Fruit fly (Drosophila melanogaster) Kc167 (cell line): ENCODE measurements around the gene CARPA.

Source experiments
- Myc ChIP-seq: fragments of >200 bp; optimal IDR thresholded peaks from 2 replicates; lab custom pipeline; 2017; ENCODE audit warnings: missing external identifiers
- Sin3A ChIP-seq: fragments of >200 bp; optimal IDR thresholded peaks from 2 replicates; lab custom pipeline; 2018; ENCODE audit warnings: missing external identifiers
- h ChIP-seq: fragments of >200 bp; optimal IDR thresholded peaks from 3 replicates; lab custom pipeline; 2018; ENCODE audit warnings: missing external identifiers
- insv ChIP-seq: fragments of >200 bp; optimal IDR thresholded peaks from 3 replicates; lab custom pipeline; 2018; ENCODE audit warnings: missing external identifiers
- psq ChIP-seq: fragments of >200 bp; optimal IDR thresholded peaks from 2 replicates; lab custom pipeline; 2017; ENCODE audit warnings: missing external identifiers
- ttk ChIP-seq: sonication (Bioruptor generic); optimal IDR thresholded peaks from 2 replicates; lab custom pipeline; 2017; ENCODE audit warnings: missing external identifiers

CARPA gene

DNA sequence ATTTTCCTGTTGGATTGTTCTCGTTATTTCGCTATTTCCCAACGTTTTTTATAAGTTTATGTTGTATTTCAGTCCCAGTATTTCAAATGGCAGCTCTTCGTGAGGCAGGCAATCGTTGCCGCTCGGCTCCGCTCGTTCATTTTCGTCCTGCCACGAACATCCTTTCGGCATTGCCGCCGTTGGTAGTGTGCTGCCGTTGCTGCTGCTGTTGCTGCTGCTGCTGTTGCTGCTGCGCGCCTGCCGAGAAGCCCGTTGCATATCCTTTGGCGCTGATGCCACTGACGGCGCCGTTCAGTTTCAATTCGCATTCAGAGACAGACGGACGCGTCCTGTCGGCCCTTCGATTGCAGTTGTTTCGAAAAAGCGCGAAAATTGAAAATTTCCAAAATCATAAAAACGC lies at the start of gene CARPA:
Gene CARPA (plus strand): TSS at position 301 of the 400 bp plus-strand sequence.
- TF ChIP-seq Myc (lab: Kevin White, UChicago), result no peak
- TF ChIP-seq psq (lab: Kevin White, UChicago), result no peak
- no peak for TF ChIP-seq insv (lab: Kevin White, UChicago)

DNA sequence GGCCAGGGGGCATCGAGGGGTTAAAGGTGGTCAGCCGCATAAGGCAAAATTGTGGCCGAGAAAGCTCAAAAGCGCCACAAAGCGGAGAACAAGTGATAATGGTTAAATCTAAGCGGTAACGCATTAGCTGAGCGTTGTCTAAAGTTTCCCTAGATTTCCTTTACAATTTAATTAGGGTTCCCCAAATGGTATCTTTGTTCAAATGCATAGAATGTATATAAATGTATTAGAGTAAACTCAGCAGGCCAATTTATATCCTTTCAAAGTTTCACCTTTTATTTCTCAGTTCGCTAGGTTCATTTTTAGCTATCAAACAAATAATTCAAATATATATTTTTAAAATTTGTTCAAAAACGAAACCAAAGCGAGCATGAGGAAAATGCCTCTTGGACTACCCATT lies 48.1 kb upstream of the CARPA start, which contains the start of gene CG32718:
Gene CG32718 (plus strand): TSS at position 301 of the 400 bp plus-strand sequence.
- no peak for TF ChIP-seq insv (lab: Kevin White, UChicago)
- TF ChIP-seq Myc (lab: Kevin White, UChicago), result no peak
- no peak for TF ChIP-seq ttk (lab: Kevin White, UChicago)
- TF ChIP-seq psq (lab: Kevin White, UChicago), result no peak
- TF ChIP-seq h (lab: Kevin White, UChicago), result no peak
- no peak for TF ChIP-seq Sin3A

DNA sequence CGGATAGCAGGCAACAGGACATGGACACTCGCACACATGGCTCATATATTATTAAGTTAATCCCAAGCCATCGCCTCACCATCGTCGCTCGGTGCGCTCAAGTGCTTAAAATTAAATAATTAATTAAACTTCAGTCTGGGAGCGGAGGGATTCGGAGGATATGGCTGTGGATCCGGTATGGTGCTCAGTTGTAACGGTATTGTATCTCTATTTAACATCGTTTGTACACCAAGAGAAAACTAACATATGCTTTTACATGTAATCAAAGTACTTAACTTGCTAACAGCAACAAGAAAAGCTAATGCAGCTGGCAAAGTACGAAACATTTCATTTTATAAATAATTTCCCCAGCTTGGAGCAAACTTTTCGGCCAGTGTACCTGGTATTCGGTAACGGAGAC lies 34.9 kb upstream of the CARPA start:
- no peak for TF ChIP-seq ttk (lab: Kevin White, UChicago)
- no peak for TF ChIP-seq psq (lab: Kevin White, UChicago)
- no peak for TF ChIP-seq Sin3A
- no peak for TF ChIP-seq h (lab: Kevin White, UChicago)
- TF ChIP-seq Myc (lab: Kevin White, UChicago), result no peak
- TF ChIP-seq insv (lab: Kevin White, UChicago), result no peak

DNA sequence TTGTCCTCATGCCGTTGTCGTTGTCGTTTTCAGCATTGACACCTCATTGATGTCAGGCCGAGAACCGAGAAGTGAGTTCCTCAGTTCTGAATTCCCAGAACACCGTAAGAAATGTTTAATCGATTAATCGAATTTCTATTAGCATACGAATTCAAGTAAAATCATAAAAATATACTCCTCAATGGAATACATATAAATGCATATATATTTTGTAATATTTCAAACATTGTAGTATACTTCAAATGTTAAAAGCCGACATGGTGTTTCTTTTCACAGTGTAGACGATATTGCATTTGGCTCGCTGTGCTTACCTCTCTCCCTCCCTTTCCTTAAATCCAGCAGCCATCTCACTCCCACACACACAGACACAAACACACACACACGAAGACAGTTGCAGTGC lies 24.9 kb upstream of the CARPA start:
- TF ChIP-seq psq (lab: Kevin White, UChicago), result no peak
- TF ChIP-seq Sin3A, result no peak
- TF ChIP-seq insv (lab: Kevin White, UChicago), result no peak

DNA sequence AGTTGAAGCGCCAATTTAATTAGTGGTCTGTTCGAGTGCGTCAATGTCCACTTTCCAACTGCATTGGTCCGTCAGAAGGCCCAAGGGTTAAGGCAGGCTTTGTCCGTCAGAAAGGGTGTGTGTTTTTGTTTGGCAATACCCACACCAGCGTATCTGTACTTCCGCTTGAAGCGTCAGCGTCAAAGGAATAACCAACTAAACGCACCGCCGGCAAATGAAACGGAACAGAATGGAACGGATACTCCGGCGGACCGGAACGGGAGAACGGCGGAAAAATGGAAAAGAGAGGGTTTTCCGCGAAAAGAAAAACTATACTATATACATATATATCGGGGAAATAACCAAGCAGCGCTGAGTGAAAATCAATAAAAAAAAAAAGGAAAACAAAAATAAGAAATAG lies 3.1 kb upstream of the CARPA start:
- no peak for TF ChIP-seq insv (lab: Kevin White, UChicago)
- no peak for TF ChIP-seq Sin3A
- no peak for TF ChIP-seq Myc (lab: Kevin White, UChicago)
- TF ChIP-seq ttk (lab: Kevin White, UChicago), result no peak
- TF ChIP-seq h (lab: Kevin White, UChicago), result no peak

DNA sequence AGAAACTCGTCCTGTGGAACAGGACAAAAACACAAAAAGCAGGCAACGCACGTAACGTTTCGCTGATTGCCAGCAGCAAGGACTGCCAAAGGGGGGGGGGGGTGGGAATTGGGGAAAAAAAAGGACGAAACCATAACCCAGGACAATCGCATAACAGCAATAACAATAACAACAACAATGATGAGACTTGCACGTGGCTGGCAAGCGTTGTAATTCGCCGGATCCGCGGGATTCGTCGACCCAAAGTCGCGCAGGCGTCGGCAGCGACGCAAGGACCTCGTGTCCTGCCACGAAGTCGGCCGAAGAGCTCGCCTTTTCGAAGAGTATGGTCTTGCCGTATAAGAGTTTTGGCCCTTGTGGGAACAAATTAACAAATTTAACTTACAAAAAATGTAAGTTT lies 687 bp upstream of the CARPA start:
- TF ChIP-seq Myc (lab: Kevin White, UChicago) (no peak), Sin3A (no peak), ttk (lab: Kevin White, UChicago) (no peak), insv (lab: Kevin White, UChicago) (no peak), psq (lab: Kevin White, UChicago) (no peak), h (lab: Kevin White, UChicago) (no peak)

DNA sequence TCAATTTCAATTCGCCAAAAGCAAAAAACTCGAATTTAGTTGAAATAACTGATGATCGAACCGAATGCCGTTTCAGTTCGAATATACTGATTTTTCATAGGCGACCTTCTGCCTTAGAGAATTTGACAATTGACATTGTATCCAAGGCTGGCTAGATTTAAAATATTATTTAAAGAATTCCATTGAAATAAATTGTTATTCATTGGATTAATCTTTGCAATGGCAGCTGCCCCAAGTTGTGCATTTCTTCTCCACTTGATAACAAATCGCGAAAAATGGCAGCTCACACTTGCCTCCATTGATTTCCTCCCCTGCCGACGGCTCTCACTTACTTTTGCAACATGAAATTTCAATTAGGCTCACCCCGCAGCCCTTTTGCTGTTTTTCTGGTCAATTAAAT lies 28.1 kb downstream of the CARPA start, which contains the start of gene CG10920:
Gene CG10920 (minus strand): TSS at position 101 of the 400 bp plus-strand sequence.
- TF ChIP-seq h (lab: Kevin White, UChicago) (no peak), Sin3A (no peak), psq (lab: Kevin White, UChicago) (no peak), Myc (lab: Kevin White, UChicago) (no peak)

DNA sequence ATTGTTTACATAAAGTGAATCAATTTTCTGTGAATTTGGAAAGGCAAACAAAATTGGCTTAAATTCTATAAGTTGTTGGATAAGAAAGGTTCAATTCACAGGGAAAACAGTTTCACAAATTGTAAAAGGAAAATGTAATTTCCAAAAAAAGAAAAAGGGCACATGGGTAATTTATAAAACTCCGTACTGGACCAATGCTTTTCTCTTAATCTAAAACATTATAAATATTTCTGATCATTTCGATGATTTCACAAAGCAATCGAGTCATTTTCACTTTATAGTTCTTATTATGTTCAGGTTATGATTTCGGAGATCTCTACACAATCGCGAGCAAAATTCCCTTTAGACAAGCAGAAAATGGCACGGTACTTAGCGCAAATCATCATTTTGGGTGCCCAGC lies 31.9 kb downstream of the CARPA start, which contains the start of gene CG1409:
Gene CG1409 (plus strand): TSS at position 301 of the 400 bp plus-strand sequence.
- TF ChIP-seq Sin3A (no peak), insv (lab: Kevin White, UChicago) (no peak), psq (lab: Kevin White, UChicago) (no peak), Myc (lab: Kevin White, UChicago) (no peak), h (lab: Kevin White, UChicago) (no peak), ttk (lab: Kevin White, UChicago) (no peak)

DNA sequence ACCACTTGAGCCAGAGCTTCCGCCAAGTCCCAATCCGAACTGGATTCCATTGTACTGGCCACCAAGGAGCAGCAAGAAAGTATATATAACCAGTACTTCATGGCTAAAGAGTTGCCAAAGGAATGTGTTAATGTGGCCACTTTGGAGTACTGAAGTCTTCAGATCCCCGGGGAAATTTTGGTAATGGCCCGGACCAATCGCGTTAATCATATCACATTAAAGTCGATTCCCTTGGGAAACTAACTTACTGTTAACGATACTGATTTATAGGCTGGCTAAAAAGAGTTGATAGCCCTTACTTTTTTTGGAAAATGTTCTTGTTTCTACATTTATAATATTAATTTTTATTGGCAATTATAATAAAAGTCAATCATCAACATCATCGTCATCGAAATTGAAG lies 40.9 kb downstream of the CARPA start, which contains the start of gene Ir7b:
Gene Ir7b (minus strand): TSS at position 101 of the 400 bp plus-strand sequence.
- TF ChIP-seq Sin3A (no peak), psq (lab: Kevin White, UChicago) (no peak), insv (lab: Kevin White, UChicago) (no peak), ttk (lab: Kevin White, UChicago) (no peak), Myc (lab: Kevin White, UChicago) (no peak), h (lab: Kevin White, UChicago) (no peak)

DNA sequence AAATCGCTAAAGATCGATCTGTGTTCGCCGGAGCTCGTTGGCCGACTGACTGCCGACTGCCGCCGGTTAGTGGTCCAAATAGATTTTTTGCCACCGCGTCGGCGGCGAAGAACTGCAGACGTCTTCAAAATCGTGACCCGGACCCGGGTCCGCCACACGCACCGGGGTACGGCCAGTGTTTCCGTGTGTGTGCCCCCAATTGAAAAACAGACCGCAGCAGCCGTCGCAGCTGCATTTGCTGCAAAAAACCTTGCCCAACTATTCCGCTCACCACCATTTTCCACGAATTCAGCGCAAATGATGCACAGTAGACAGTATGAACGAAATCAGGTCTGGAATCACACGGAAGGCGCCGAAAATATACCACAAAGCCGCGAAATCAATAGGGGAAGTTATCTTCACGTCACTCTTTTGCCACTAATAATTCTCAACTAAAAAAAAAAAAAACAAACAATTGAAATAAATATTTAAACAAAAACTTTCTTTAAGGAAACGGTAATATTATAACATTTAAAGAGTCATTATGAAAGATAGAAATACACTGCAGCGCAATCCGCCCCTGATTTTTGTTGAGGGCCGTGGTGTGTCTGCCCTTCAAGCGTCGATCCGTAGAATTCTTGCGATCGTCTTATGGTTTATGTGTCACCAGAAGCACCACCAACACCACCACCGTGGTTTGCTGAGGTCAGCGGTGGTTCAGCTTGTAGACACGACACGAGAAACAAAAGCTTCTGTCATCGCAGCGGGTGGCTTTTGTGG lies 47.4 kb downstream of the CARPA start, which contains the start of gene dec:
Gene dec (minus strand): TSS at position 51 of the 759 bp plus-strand sequence.
- no peak for TF ChIP-seq h (lab: Kevin White, UChicago)
- TF ChIP-seq Myc (lab: Kevin White, UChicago), result no peak
- no peak for TF ChIP-seq Sin3A
- TF ChIP-seq psq (lab: Kevin White, UChicago), result no peak
- no peak for TF ChIP-seq insv (lab: Kevin White, UChicago)
- TF ChIP-seq ttk (lab: Kevin White, UChicago), result no peak

DNA sequence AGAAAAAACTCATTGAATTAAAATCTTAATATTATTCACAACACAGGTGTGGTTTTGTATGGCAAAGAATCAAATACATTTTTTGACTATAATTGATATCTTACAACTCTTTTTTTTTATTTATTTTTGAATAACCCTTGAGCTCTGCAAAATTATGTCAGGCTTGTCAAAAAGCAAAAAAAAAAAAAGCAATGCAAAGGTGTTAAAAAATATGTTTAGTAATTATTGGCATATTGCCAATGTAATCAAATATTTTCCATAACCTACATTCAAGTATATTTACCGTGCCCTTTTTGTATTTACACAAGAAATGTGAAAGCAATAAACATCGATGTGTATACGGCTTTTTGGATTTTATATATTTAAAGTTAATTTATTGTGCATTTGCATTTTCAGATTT lies 48.1 kb downstream of the CARPA start, which contains the start of gene Ir7c:
Gene Ir7c (plus strand): TSS at position 301 of the 400 bp plus-strand sequence.
- no peak for TF ChIP-seq Myc (lab: Kevin White, UChicago)
- no peak for TF ChIP-seq ttk (lab: Kevin White, UChicago)
- TF ChIP-seq h (lab: Kevin White, UChicago), result no peak
- TF ChIP-seq psq (lab: Kevin White, UChicago), result no peak
- no peak for TF ChIP-seq Sin3A
- TF ChIP-seq insv (lab: Kevin White, UChicago), result no peak

DNA sequence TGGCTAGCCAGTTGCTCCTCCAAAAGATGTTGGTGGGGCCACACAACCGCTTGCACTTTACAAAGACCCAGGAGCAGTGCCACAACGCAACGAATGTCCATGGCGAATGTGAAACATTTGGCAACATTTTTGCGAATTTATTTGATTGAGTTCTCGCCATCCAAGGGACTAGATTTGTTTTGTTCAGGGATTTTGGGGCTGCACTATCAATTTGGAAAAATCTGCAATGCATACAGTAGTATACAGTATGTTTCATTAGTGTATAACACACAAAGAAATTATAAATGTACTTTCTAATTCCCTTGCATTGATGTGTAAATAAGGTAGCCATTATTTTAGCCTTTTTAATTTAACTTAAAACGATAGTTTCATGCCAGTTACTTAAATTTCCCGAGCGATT lies 52.7 kb downstream of the CARPA start, which contains the start of gene Ir7d:
Gene Ir7d (minus strand): TSS at position 101 of the 400 bp plus-strand sequence.
- TF ChIP-seq h (lab: Kevin White, UChicago), result no peak
- TF ChIP-seq Myc (lab: Kevin White, UChicago), result no peak
- no peak for TF ChIP-seq ttk (lab: Kevin White, UChicago)
- no peak for TF ChIP-seq Sin3A
